Fruit fly (Drosophila melanogaster): ENCODE results near the gene Uqcc1.

DNA sequence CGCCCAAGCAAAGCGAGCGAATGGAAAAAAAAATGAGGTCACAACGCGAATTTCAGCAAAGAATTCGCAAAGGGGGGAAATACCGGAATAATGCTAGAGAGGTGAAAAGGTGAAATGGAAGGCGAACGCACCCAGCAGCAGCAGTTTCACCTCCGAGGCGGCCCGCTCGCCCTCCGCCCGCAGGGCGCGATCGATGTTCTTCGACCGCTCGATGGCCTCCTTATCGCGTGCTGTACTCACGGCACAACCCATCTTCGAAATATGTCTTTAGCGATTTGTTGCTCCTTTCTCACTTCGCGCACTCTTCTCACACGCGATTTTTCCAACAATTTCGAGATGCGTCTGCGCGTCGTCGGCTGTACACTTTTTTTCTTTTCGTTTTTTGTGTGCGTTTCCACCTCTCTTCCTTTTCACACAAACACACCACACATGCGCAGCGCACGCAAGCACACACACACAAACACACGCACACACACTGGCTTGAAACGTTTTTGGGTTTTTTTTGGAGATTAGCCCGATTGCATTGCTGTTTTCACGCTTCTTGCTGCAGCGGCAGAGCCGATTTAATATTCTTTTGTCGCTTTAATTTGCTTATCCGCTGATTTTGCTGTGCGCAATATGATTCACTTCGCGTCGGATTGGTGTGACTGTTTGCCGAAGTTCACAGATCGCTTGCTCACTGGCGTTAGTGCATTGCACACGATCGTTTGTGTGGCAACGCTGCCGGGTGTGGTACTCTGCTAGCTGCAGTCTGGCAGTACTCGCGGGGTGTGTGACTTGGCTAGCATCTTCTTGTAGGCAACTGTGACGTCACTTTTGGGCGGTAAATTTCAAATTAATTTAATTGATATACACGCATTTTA lies 21.7 kb upstream of the Uqcc1 start, which contains the start of gene Galphai:
- TF ChIP-seq usp (GFP tag; optimal IDR thresholded peaks at IDR 0.05) = no peak
- no peak for TF ChIP-seq psq (optimal IDR thresholded peaks at IDR 0.05)
- no peak for TF ChIP-seq Dll (optimal IDR thresholded peaks at IDR 0.05)
- TF ChIP-seq EcR (GFP tag; optimal IDR thresholded peaks at IDR 0.05) = no peak
- TF ChIP-seq pan (optimal IDR thresholded peaks at IDR 0.05) = no peak

Measured in whole organism.